Fruit fly (Drosophila melanogaster) whole organism, embryonic: ENCODE measurements around the gene ppk7.

Source experiments
- B-H2 ChIP-seq: fragments of 200-800 bp; sonication (Bioruptor generic); optimal IDR thresholded peaks from 2 replicates; lab custom pipeline; 2018; ENCODE audit warnings: missing biosample characterization, mild to moderate bottlenecking, missing genetic modification characterization
- Blimp-1 ChIP-seq: fragments of 200-800 bp; sonication (Bioruptor generic); optimal IDR thresholded peaks from 3 replicates; lab custom pipeline; 2018; ENCODE audit warnings: missing biosample characterization, missing genetic modification characterization, mild to moderate bottlenecking, moderate library complexity, missing genetic modification reagents
- CG10147 ChIP-seq: fragments of 200-800 bp; sonication (Bioruptor generic); optimal IDR thresholded peaks from 2 replicates; lab custom pipeline; 2019; ENCODE audit warnings: missing biosample characterization, mild to moderate bottlenecking, missing genetic modification characterization, moderate library complexity
- CG10462 ChIP-seq: fragments of 200-800 bp; sonication (Bioruptor generic); optimal IDR thresholded peaks from 2 replicates; lab custom pipeline; 2016; ENCODE audit warnings: missing biosample characterization, missing genetic modification characterization
- CG10565 ChIP-seq: fragments of 200-800 bp; sonication (Bioruptor generic); optimal IDR thresholded peaks from 3 replicates; lab custom pipeline; 2016; ENCODE audit warnings: missing biosample characterization, mild to moderate bottlenecking, missing genetic modification characterization
- CG10959 ChIP-seq: fragments of 200-800 bp; sonication (Bioruptor generic); IDR thresholded peaks from 2 replicates; pipeline ENCODE4 v1.3.6; 2022; ENCODE audit warnings: missing biosample characterization, missing genetic modification characterization
- CG11456 ChIP-seq: fragments of 200-800 bp; sonication (Bioruptor generic); IDR thresholded peaks from 3 replicates; pipeline ENCODE4 v1.3.6; 2022; ENCODE audit warnings: missing biosample characterization, missing genetic modification characterization
- CG12744 ChIP-seq: fragments of 200-800 bp; sonication (Bioruptor generic); optimal IDR thresholded peaks from 2 replicates; lab custom pipeline; 2016; ENCODE audit warnings: missing biosample characterization, missing genetic modification characterization
- CG14441 ChIP-seq: fragments of 200-800 bp; sonication (Bioruptor generic); IDR thresholded peaks from 2 replicates; pipeline ENCODE4 v1.3.6; 2022; ENCODE audit warnings: missing biosample characterization, missing genetic modification characterization
- CG14710 ChIP-seq: fragments of 200-800 bp; sonication (Bioruptor generic); optimal IDR thresholded peaks from 3 replicates; lab custom pipeline; 2019; ENCODE audit warnings: missing biosample characterization, mild to moderate bottlenecking, missing genetic modification characterization, moderate library complexity
- CG1529 ChIP-seq: fragments of 200-800 bp; sonication (Bioruptor generic); optimal IDR thresholded peaks from 3 replicates; lab custom pipeline; 2018; ENCODE audit warnings: missing biosample characterization, missing genetic modification characterization
- CG15696 ChIP-seq: fragments of 200-800 bp; sonication (Bioruptor generic); optimal IDR thresholded peaks from 2 replicates; lab custom pipeline; 2019; ENCODE audit warnings: missing biosample characterization, mild to moderate bottlenecking, missing genetic modification characterization, moderate library complexity
- CG16815 ChIP-seq: fragments of 200-800 bp; sonication (Bioruptor generic); optimal IDR thresholded peaks from 3 replicates; lab custom pipeline; 2017; ENCODE audit warnings: missing biosample characterization, mild to moderate bottlenecking, missing genetic modification characterization
- CG17612 ChIP-seq: fragments of 200-800 bp; sonication (Bioruptor generic); IDR thresholded peaks from 2 replicates; pipeline ENCODE4 v1.3.6; 2022; ENCODE audit warnings: missing biosample characterization, missing genetic modification characterization
- CG17802 ChIP-seq: fragments of 200-800 bp; sonication (Bioruptor generic); optimal IDR thresholded peaks from 2 replicates; lab custom pipeline; 2018; ENCODE audit warnings: missing biosample characterization, mild to moderate bottlenecking, missing genetic modification characterization, moderate library complexity
- CG2129 ChIP-seq: fragments of 200-800 bp; sonication (Bioruptor generic); IDR thresholded peaks from 2 replicates; pipeline ENCODE4 v1.3.6; 2022; ENCODE audit warnings: missing biosample characterization, missing genetic modification characterization; ENCODE audit not compliant: partially characterized antibody
- CG32772 ChIP-seq: fragments of 200-800 bp; sonication (Bioruptor generic); IDR thresholded peaks from 2 replicates; pipeline ENCODE4 v1.3.6; 2022; ENCODE audit warnings: missing biosample characterization, missing genetic modification characterization
- CG3281 ChIP-seq: fragments of 200-800 bp; sonication (Bioruptor generic); optimal IDR thresholded peaks from 3 replicates; lab custom pipeline; 2017; ENCODE audit warnings: missing biosample characterization, mild to moderate bottlenecking, missing genetic modification characterization
- CG33213 ChIP-seq: fragments of 200-800 bp; sonication (Bioruptor generic); optimal IDR thresholded peaks from 3 replicates; lab custom pipeline; 2016; ENCODE audit warnings: missing biosample characterization, missing genetic modification characterization
- CG34376 ChIP-seq: fragments of 200-800 bp; sonication (Bioruptor generic); optimal IDR thresholded peaks from 2 replicates; lab custom pipeline; 2018; ENCODE audit warnings: missing biosample characterization, mild to moderate bottlenecking, missing genetic modification characterization
- CG6765 ChIP-seq: fragments of 200-800 bp; sonication (Bioruptor generic); optimal IDR thresholded peaks from 3 replicates; lab custom pipeline; 2017; ENCODE audit warnings: missing biosample characterization, mild to moderate bottlenecking, missing genetic modification characterization
- CG7786 ChIP-seq: fragments of 200-800 bp; sonication (Bioruptor generic); optimal IDR thresholded peaks from 2 replicates; lab custom pipeline; 2016; ENCODE audit warnings: missing biosample characterization, missing genetic modification characterization
- CG8388 ChIP-seq: fragments of 200-800 bp; sonication (Bioruptor generic); optimal IDR thresholded peaks from 2 replicates; lab custom pipeline; 2019; ENCODE audit warnings: missing biosample characterization, mild to moderate bottlenecking, missing genetic modification characterization, moderate library complexity
- CG8944 ChIP-seq: fragments of 200-800 bp; sonication (Bioruptor generic); optimal IDR thresholded peaks from 3 replicates; lab custom pipeline; 2016; ENCODE audit warnings: missing biosample characterization, missing genetic modification characterization
- CG9215 ChIP-seq: fragments of 200-800 bp; sonication (Bioruptor generic); IDR thresholded peaks from 2 replicates; pipeline ENCODE4 v1.3.6; 2022; ENCODE audit warnings: missing biosample characterization, missing genetic modification characterization
- CG9437 ChIP-seq: fragments of 200-800 bp; sonication (Bioruptor generic); optimal IDR thresholded peaks from 2 replicates; lab custom pipeline; 2018; ENCODE audit warnings: missing biosample characterization, mild to moderate bottlenecking, missing genetic modification characterization
- HHEX ChIP-seq: fragments of 200-800 bp; sonication (Bioruptor generic); optimal IDR thresholded peaks from 3 replicates; lab custom pipeline; 2017; ENCODE audit warnings: missing biosample characterization, mild to moderate bottlenecking, missing genetic modification characterization, missing genetic modification reagents
- PHDP ChIP-seq: fragments of 200-800 bp; sonication (Bioruptor generic); optimal IDR thresholded peaks from 3 replicates; lab custom pipeline; 2018; ENCODE audit warnings: missing biosample characterization, mild to moderate bottlenecking, missing genetic modification characterization, moderate library complexity
- Rfx ChIP-seq: fragments of 200-800 bp; sonication (Bioruptor generic); IDR thresholded peaks from 2 replicates; pipeline ENCODE4 v1.3.6; 2022; ENCODE audit warnings: missing biosample characterization, missing genetic modification characterization
- Side ChIP-seq: fragments of 200-800 bp; sonication (Bioruptor generic); optimal IDR thresholded peaks from 2 replicates; lab custom pipeline; 2016; ENCODE audit warnings: missing biosample characterization, missing genetic modification characterization
- Sin3A ChIP-seq: fragments of >200 bp; optimal IDR thresholded peaks from 2 replicates; lab custom pipeline; 2018
- ato ChIP-seq: fragments of 200-800 bp; sonication (Bioruptor generic); IDR thresholded peaks from 2 replicates; pipeline ENCODE4 v1.3.6; 2022; ENCODE audit warnings: missing biosample characterization, missing genetic modification characterization; ENCODE audit not compliant: partially characterized antibody
- ci ChIP-seq: fragments of 200-800 bp; sonication (Bioruptor generic); IDR thresholded peaks from 3 replicates; pipeline ENCODE4 v1.3.6; 2022; ENCODE audit warnings: missing biosample characterization, missing genetic modification characterization
- cwo ChIP-seq: fragments of 200-800 bp; sonication (Bioruptor generic); optimal IDR thresholded peaks from 3 replicates; lab custom pipeline; 2017; ENCODE audit warnings: missing biosample characterization, missing genetic modification characterization, mild to moderate bottlenecking, moderate library complexity, missing genetic modification reagents
- dati ChIP-seq: fragments of 200-800 bp; sonication (Bioruptor generic); IDR thresholded peaks from 2 replicates; pipeline ENCODE4 v1.3.6; 2022; ENCODE audit warnings: missing biosample characterization, missing genetic modification characterization
- dmrt99B ChIP-seq: fragments of 200-800 bp; sonication (Bioruptor generic); optimal IDR thresholded peaks from 2 replicates; lab custom pipeline; 2018; ENCODE audit warnings: missing biosample characterization, mild to moderate bottlenecking, missing genetic modification characterization, moderate library complexity
- en ChIP-seq: fragments of 200-800 bp; sonication (Bioruptor generic); optimal IDR thresholded peaks from 2 replicates; lab custom pipeline; 2016; ENCODE audit warnings: missing biosample characterization, missing genetic modification characterization
- fd96Cb ChIP-seq: fragments of 200-800 bp; sonication (Bioruptor generic); optimal IDR thresholded peaks from 2 replicates; lab custom pipeline; 2018; ENCODE audit warnings: missing biosample characterization, mild to moderate bottlenecking, missing genetic modification characterization, moderate library complexity
- gcm2 ChIP-seq: fragments of 200-800 bp; sonication (Bioruptor generic); optimal IDR thresholded peaks from 2 replicates; lab custom pipeline; 2016; ENCODE audit warnings: missing biosample characterization, missing genetic modification characterization
- gem ChIP-seq: fragments of 200-800 bp; sonication (Bioruptor generic); optimal IDR thresholded peaks from 2 replicates; lab custom pipeline; 2019; ENCODE audit warnings: missing biosample characterization, mild to moderate bottlenecking, missing genetic modification characterization, moderate library complexity
- grn ChIP-seq: fragments of 200-800 bp; sonication (Bioruptor generic); optimal IDR thresholded peaks from 3 replicates; lab custom pipeline; 2017; ENCODE audit warnings: missing biosample characterization, missing genetic modification characterization
- insv ChIP-seq, 2 experiments: fragments of 200-800 bp; sonication (Bioruptor generic); optimal IDR thresholded peaks; 3 replicates each; lab custom pipeline; 2016 to 2018; ENCODE audit warnings: missing biosample characterization in 2 of 2, missing genetic modification characterization in 2 of 2
- lola ChIP-seq, 3 experiments: fragments of >200 bp in 2 of 3; fragments of 200-800 bp in 1 of 3; sonication (Bioruptor generic) in 1 of 3; optimal IDR thresholded peaks; 2 replicates each; lab custom pipeline; 2017 to 2019; ENCODE audit warnings: missing biosample characterization in 3 of 3, missing genetic modification characterization in 3 of 3, mild to moderate bottlenecking in 1 of 3, moderate library complexity in 1 of 3
- luna ChIP-seq: fragments of 200-800 bp; sonication (Bioruptor generic); optimal IDR thresholded peaks from 2 replicates; lab custom pipeline; 2016; ENCODE audit warnings: missing biosample characterization, missing genetic modification characterization
- onecut ChIP-seq: fragments of 200-800 bp; sonication (Bioruptor generic); IDR thresholded peaks from 2 replicates; pipeline ENCODE4 v1.3.6; 2022; ENCODE audit warnings: missing biosample characterization, missing genetic modification characterization
- pfk ChIP-seq: fragments of 200-800 bp; sonication (Bioruptor generic); optimal IDR thresholded peaks from 2 replicates; lab custom pipeline; 2018; ENCODE audit warnings: missing biosample characterization, mild to moderate bottlenecking, missing genetic modification characterization, moderate library complexity
- sr ChIP-seq: fragments of 200-800 bp; sonication (Bioruptor generic); IDR thresholded peaks from 3 replicates; pipeline ENCODE4 v1.3.6; 2022; ENCODE audit warnings: missing biosample characterization, missing genetic modification characterization
- stc ChIP-seq: fragments of 200-800 bp; sonication (Bioruptor generic); IDR thresholded peaks from 2 replicates; pipeline ENCODE4 v1.3.6; 2022; ENCODE audit warnings: missing biosample characterization, missing genetic modification characterization
- tin ChIP-seq: fragments of 200-800 bp; sonication (Bioruptor generic); optimal IDR thresholded peaks from 3 replicates; lab custom pipeline; 2016; ENCODE audit warnings: missing biosample characterization, missing genetic modification characterization
- toy ChIP-seq: fragments of 200-800 bp; sonication (Bioruptor generic); IDR thresholded peaks from 2 replicates; pipeline ENCODE4 v1.3.6; 2022; ENCODE audit warnings: missing biosample characterization, missing genetic modification characterization
- unpg ChIP-seq: fragments of 200-800 bp; sonication (Bioruptor generic); optimal IDR thresholded peaks from 3 replicates; lab custom pipeline; 2018; ENCODE audit warnings: missing biosample characterization, mild to moderate bottlenecking, missing genetic modification characterization, moderate library complexity
- vvl ChIP-seq: fragments of 200-800 bp; sonication (Bioruptor generic); IDR thresholded peaks from 2 replicates; pipeline ENCODE4 v1.3.6; 2022; ENCODE audit warnings: missing biosample characterization, missing genetic modification characterization

The ppk7 gene

DNA sequence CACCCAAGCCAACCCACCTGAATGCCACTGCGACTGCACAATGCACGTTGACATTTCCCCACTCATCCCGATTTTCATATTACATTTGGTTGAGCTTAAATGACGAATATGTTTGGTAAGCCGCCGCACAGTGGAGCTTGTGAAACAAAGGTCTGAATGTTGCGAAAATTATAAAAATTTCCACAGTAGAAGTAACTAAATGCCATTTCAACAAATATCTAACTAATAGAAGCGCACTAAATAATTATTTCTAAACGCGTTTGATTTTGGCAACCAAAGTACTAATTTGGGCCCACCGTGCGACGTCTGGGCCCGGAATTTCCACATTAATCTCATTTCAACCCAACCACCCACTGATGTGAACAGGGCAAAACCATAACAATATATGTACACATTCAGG is 47.2 kb downstream of the ppk7 start (continued):
- no peak for TF ChIP-seq Sin3A (lab: Kevin White, UChicago)
- no peak for TF ChIP-seq CG34376 (GFP tag; lab: Kevin White, UChicago)
- TF ChIP-seq B-H2 (GFP tag; lab: Kevin White, UChicago): no peak
- TF ChIP-seq CG8388: peak; percentile 23
- 0 out of 3 replicates have a peak, but pooled peaks have one; percentile 30 for TF ChIP-seq ci (GFP tag; lab: Robert Waterston, UW)
- TF ChIP-seq CG14441: no peak
- TF ChIP-seq pfk: no peak
- TF ChIP-seq CG15696 (tag; lab: Kevin White, UChicago): no peak
- no peak for TF ChIP-seq luna (GFP tag; lab: Kevin White, UChicago)
- TF ChIP-seq unpg (GFP tag; lab: Kevin White, UChicago): peak; percentile 29
- TF ChIP-seq lola (GFP tag; optimal IDR thresholded peaks at IDR 0.05; lab: Kevin White, UChicago): no peak
- peak; percentile 17 for TF ChIP-seq tin (GFP tag; lab: Kevin White, UChicago)
- no peak for TF ChIP-seq CG7786 (GFP tag; lab: Kevin White, UChicago)
- TF ChIP-seq CG14710 (tag; lab: Kevin White, UChicago): no peak
- no peak for TF ChIP-seq CG6765 (GFP tag; lab: Kevin White, UChicago)
- TF ChIP-seq cwo (GFP tag; lab: Kevin White, UChicago): no peak
- no peak for TF ChIP-seq CG9215
- TF ChIP-seq CG10147 (GFP tag; lab: Kevin White, UChicago): no peak
- TF ChIP-seq gem (tag; lab: Kevin White, UChicago): peak; percentile 55
- TF ChIP-seq toy (GFP tag; lab: Robert Waterston, UW): no peak
- no peak for TF ChIP-seq vvl (GFP tag; lab: Robert Waterston, UW)
- TF ChIP-seq dati (GFP tag; lab: Robert Waterston, UW): no peak
- TF ChIP-seq Rfx (GFP tag; lab: Robert Waterston, UW): no peak
- no peak for TF ChIP-seq CG8944 (GFP tag; lab: Kevin White, UChicago)
- no peak for TF ChIP-seq CG10959 (GFP tag; lab: Robert Waterston, UW)
- no peak for TF ChIP-seq CG33213 (GFP tag; lab: Kevin White, UChicago)
- peak; percentile 7 for TF ChIP-seq CG3281
- TF ChIP-seq gcm2 (GFP tag; lab: Kevin White, UChicago): no peak
- no peak for TF ChIP-seq Side (GFP tag; lab: Kevin White, UChicago)
- TF ChIP-seq grn: no peak
- peak; percentile 37 for TF ChIP-seq dmrt99B
- TF ChIP-seq CG17802: no peak
- TF ChIP-seq insv (GFP tag; optimal IDR thresholded peaks at IDR 0.05; lab: Kevin White, UChicago): no peak
- TF ChIP-seq ato (GFP tag; lab: Robert Waterston, UW): no peak
- TF ChIP-seq PHDP (tag; lab: Kevin White, UChicago): peak; percentile 19
- no peak for TF ChIP-seq CG2129
- TF ChIP-seq sr: no peak
- TF ChIP-seq HHEX (GFP tag; lab: Kevin White, UChicago): peak; percentile 4
- peak; percentile 29 for TF ChIP-seq fd96Cb (tag; lab: Kevin White, UChicago)
- no peak for TF ChIP-seq CG10462 (GFP tag; lab: Kevin White, UChicago)
- TF ChIP-seq CG17612 (GFP tag; lab: Robert Waterston, UW): no peak
- no peak for TF ChIP-seq CG12744 (GFP tag; lab: Kevin White, UChicago)
- TF ChIP-seq onecut (GFP tag; lab: Robert Waterston, UW): no peak
- TF ChIP-seq en: no peak
- no peak for TF ChIP-seq CG9437 (GFP tag; lab: Kevin White, UChicago)
- no peak for TF ChIP-seq CG1529 (GFP tag; lab: Kevin White, UChicago)
- no peak for TF ChIP-seq CG32772 (GFP tag; lab: Robert Waterston, UW)
- no peak for TF ChIP-seq CG11456 (GFP tag; lab: Robert Waterston, UW)
- TF ChIP-seq CG10565: no peak
- TF ChIP-seq stc (GFP tag; lab: Robert Waterston, UW): no peak
- TF ChIP-seq Blimp-1 (GFP tag; lab: Kevin White, UChicago): peak; percentile 48
- TF ChIP-seq CG16815 (GFP tag; lab: Kevin White, UChicago): no peak
